Fruit fly (Drosophila melanogaster): Measurements from ENCODE around the gene CG46339.

CG46339 gene

DNA sequence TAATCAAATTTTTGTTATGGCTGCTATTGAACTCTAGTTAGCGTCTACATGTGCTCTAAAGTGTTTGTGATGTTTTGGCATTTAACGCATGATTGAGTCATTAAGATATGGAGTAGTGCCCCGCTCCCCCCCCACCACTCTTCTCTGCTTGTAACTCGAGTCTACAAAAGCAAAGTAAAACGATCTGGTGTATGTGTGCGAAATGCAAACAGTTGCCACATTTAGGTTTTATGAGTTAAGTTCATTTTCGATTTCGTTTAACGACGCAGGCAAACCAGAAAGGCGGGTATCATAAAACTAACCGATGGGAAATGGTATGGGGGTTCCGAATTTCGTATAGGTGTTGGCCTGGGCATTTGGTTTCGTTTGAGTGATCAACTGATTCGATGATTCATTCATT lies 19.0 kb downstream of the CG46339 start (continued):
- TF ChIP-seq tll (GFP tag; optimal IDR thresholded peaks at IDR 0.05): no peak
- TF ChIP-seq CG13287 (GFP tag; IDR thresholded peaks at IDR 0.05; ENCODE audit: partially characterized antibody): no peak
- TF ChIP-seq tio (GFP tag; optimal IDR thresholded peaks at IDR 0.05): no peak
- TF ChIP-seq CG4730 (GFP tag; IDR thresholded peaks at IDR 0.05): no peak
- TF ChIP-seq rib (GFP tag; IDR thresholded peaks at IDR 0.05): no peak
- TF ChIP-seq CG9932 (GFP tag; IDR thresholded peaks at IDR 0.05): no peak
- no peak for TF ChIP-seq CG6791 (GFP tag; IDR thresholded peaks at IDR 0.05; ENCODE audit: partially characterized antibody)
- TF ChIP-seq CG14667 (GFP tag; IDR thresholded peaks at IDR 0.05): no peak
- TF ChIP-seq Aef1 (GFP tag; IDR thresholded peaks at IDR 0.05): no peak
- TF ChIP-seq sens (GFP tag): no peak
- no peak for TF ChIP-seq bbx (GFP tag; IDR thresholded peaks at IDR 0.05; ENCODE audit: partially characterized antibody)
- no peak for TF ChIP-seq vvl (GFP tag; IDR thresholded peaks at IDR 0.05)
- no peak for TF ChIP-seq CG9876 (GFP tag; optimal IDR thresholded peaks at IDR 0.05)
- TF ChIP-seq cato (GFP tag; optimal IDR thresholded peaks at IDR 0.05; ENCODE audit: borderline replicate concordance): no peak
- no peak for TF ChIP-seq crc (GFP tag; optimal IDR thresholded peaks at IDR 0.05)
- no peak for TF ChIP-seq Ssrp (tag; optimal IDR thresholded peaks at IDR 0.05)
- TF ChIP-seq ems (GFP tag; optimal IDR thresholded peaks at IDR 0.05): no peak
- no peak for TF ChIP-seq CG9727 (GFP tag; optimal IDR thresholded peaks at IDR 0.05)
- TF ChIP-seq CG12219 (GFP tag; optimal IDR thresholded peaks at IDR 0.05): no peak
- no peak for TF ChIP-seq Xbp1 (GFP tag; optimal IDR thresholded peaks at IDR 0.05)
- no peak for TF ChIP-seq YL-1 (GFP tag; optimal IDR thresholded peaks at IDR 0.05)
- no peak for TF ChIP-seq MBD-R2 (GFP tag; IDR thresholded peaks at IDR 0.05)
- TF ChIP-seq sisA (GFP tag; IDR thresholded peaks at IDR 0.05): no peak
- no peak for TF ChIP-seq gfzf (GFP tag; optimal IDR thresholded peaks at IDR 0.05)
- no peak for TF ChIP-seq CG11695 (GFP tag; IDR thresholded peaks at IDR 0.05)
- no peak for TF ChIP-seq phol (tag; optimal IDR thresholded peaks at IDR 0.05)
- no peak for TF ChIP-seq CG2889 (GFP tag; IDR thresholded peaks at IDR 0.05)
- no peak for TF ChIP-seq CG11398 (GFP tag; optimal IDR thresholded peaks at IDR 0.05)
- no peak for TF ChIP-seq ATbp (GFP tag; optimal IDR thresholded peaks at IDR 0.05)
- TF ChIP-seq sima (GFP tag; optimal IDR thresholded peaks at IDR 0.05): no peak
- TF ChIP-seq MESR4 (GFP tag; optimal IDR thresholded peaks at IDR 0.05): no peak
- peak; percentile 41 for TF ChIP-seq cwo (GFP tag; optimal IDR thresholded peaks at IDR 0.05)
- TF ChIP-seq CG10431 (GFP tag; optimal IDR thresholded peaks at IDR 0.05): no peak
- no peak for TF ChIP-seq CG8924 (tag; optimal IDR thresholded peaks at IDR 0.05)
- TF ChIP-seq CG6765 (GFP tag; optimal IDR thresholded peaks at IDR 0.05): no peak
- no peak for TF ChIP-seq prd (optimal IDR thresholded peaks at IDR 0.05)
- no peak for TF ChIP-seq prd (GFP tag; IDR thresholded peaks at IDR 0.05)
- TF ChIP-seq CG18476 (GFP tag; optimal IDR thresholded peaks at IDR 0.05): no peak
- TF ChIP-seq trem (tag; optimal IDR thresholded peaks at IDR 0.05): no peak
- no peak for TF ChIP-seq klu (GFP tag; IDR thresholded peaks at IDR 0.05)
- TF ChIP-seq Taf1 (GFP tag; IDR thresholded peaks at IDR 0.05): no peak
- TF ChIP-seq cg (GFP tag; optimal IDR thresholded peaks at IDR 0.05): no peak
- TF ChIP-seq Bgb (GFP tag; IDR thresholded peaks at IDR 0.05; ENCODE audit: partially characterized antibody): no peak
- TF ChIP-seq Atf6 (GFP tag; IDR thresholded peaks at IDR 0.05): peak; percentile 41
- TF ChIP-seq Bdp1 (GFP tag; optimal IDR thresholded peaks at IDR 0.05): no peak
- TF ChIP-seq Awh (GFP tag; IDR thresholded peaks at IDR 0.05): no peak
- TF ChIP-seq CG3726 (GFP tag; IDR thresholded peaks at IDR 0.05): no peak
- no peak for TF ChIP-seq CG6654 (GFP tag; optimal IDR thresholded peaks at IDR 0.05)
- TF ChIP-seq ssp (GFP tag; IDR thresholded peaks at IDR 0.05): no peak
- TF ChIP-seq CG9215 (GFP tag; IDR thresholded peaks at IDR 0.05): no peak
- no peak for TF ChIP-seq zf30C (GFP tag; optimal IDR thresholded peaks at IDR 0.05)
- TF ChIP-seq CG30020 (tag; optimal IDR thresholded peaks at IDR 0.05): no peak
- no peak for TF ChIP-seq Mes4 (GFP tag; optimal IDR thresholded peaks at IDR 0.05)
